Fruit fly (Drosophila melanogaster) whole organism, pupa: ENCODE data around the gene mge.

Source experiments
- CG10348 ChIP-seq: fragments of 200-800 bp; sonication (Bioruptor generic); IDR thresholded peaks from 2 replicates; pipeline ENCODE4 v1.3.6; 2022; ENCODE audit warnings: missing biosample characterization, missing genetic modification characterization
- CG12605 ChIP-seq: fragments of 200-800 bp; sonication (Bioruptor generic); IDR thresholded peaks from 2 replicates; pipeline ENCODE4 v1.3.6; 2022; ENCODE audit warnings: missing biosample characterization, missing genetic modification characterization
- CG13204 ChIP-seq: fragments of 200-800 bp; sonication (Bioruptor generic); optimal IDR thresholded peaks from 2 replicates; lab custom pipeline; 2018; ENCODE audit warnings: missing biosample characterization, mild to moderate bottlenecking, missing genetic modification characterization, moderate library complexity
- CG14655 ChIP-seq: fragments of 200-800 bp; sonication (Bioruptor generic); optimal IDR thresholded peaks from 3 replicates; lab custom pipeline; 2017; ENCODE audit warnings: mild to moderate bottlenecking, missing biosample characterization, missing genetic modification reagents, missing genetic modification characterization
- CG15710 ChIP-seq: fragments of 200-800 bp; sonication (Bioruptor generic); optimal IDR thresholded peaks from 2 replicates; lab custom pipeline; 2018; ENCODE audit warnings: missing biosample characterization, mild to moderate bottlenecking, missing genetic modification characterization, moderate library complexity
- CG17806 ChIP-seq: fragments of 200-800 bp; sonication (Bioruptor generic); optimal IDR thresholded peaks from 2 replicates; lab custom pipeline; 2018; ENCODE audit warnings: missing biosample characterization, mild to moderate bottlenecking, missing genetic modification characterization, moderate library complexity
- CG32121 ChIP-seq: fragments of 200-800 bp; sonication (Bioruptor generic); IDR thresholded peaks from 2 replicates; pipeline ENCODE4 v1.3.6; 2022; ENCODE audit warnings: missing biosample characterization, missing genetic modification characterization
- CG34367 ChIP-seq: fragments of 200-800 bp; sonication (Bioruptor generic); optimal IDR thresholded peaks from 2 replicates; lab custom pipeline; 2018; ENCODE audit warnings: missing biosample characterization, mild to moderate bottlenecking, missing genetic modification characterization
- CG4496 ChIP-seq: fragments of 200-800 bp; sonication (Bioruptor generic); IDR thresholded peaks from 3 replicates; pipeline ENCODE4 v1.3.6; 2022; ENCODE audit warnings: missing biosample characterization, missing genetic modification characterization
- CG8159 ChIP-seq: fragments of 200-800 bp; sonication (Bioruptor generic); optimal IDR thresholded peaks from 3 replicates; lab custom pipeline; 2018; ENCODE audit warnings: missing biosample characterization, mild to moderate bottlenecking, missing genetic modification characterization, moderate library complexity
- CG8301 ChIP-seq: fragments of 200-800 bp; sonication (Bioruptor generic); optimal IDR thresholded peaks from 2 replicates; lab custom pipeline; 2018; ENCODE audit warnings: missing biosample characterization, mild to moderate bottlenecking, missing genetic modification characterization
- CG9948 ChIP-seq: fragments of 200-800 bp; sonication (Bioruptor generic); optimal IDR thresholded peaks from 2 replicates; lab custom pipeline; 2018; ENCODE audit warnings: missing biosample characterization, mild to moderate bottlenecking, missing genetic modification characterization, moderate library complexity
- D1 ChIP-seq: fragments of 200-800 bp; sonication (Bioruptor generic); optimal IDR thresholded peaks from 2 replicates; lab custom pipeline; 2018; ENCODE audit warnings: missing biosample characterization, mild to moderate bottlenecking, missing genetic modification characterization, moderate library complexity
- EcR ChIP-seq: fragments of 200-800 bp; sonication (Bioruptor generic); optimal IDR thresholded peaks from 3 replicates; lab custom pipeline; 2019; ENCODE audit warnings: missing biosample characterization, missing genetic modification characterization, mild to moderate bottlenecking, moderate library complexity, missing genetic modification reagents
- Ets98B ChIP-seq: fragments of 200-800 bp; sonication (Bioruptor generic); IDR thresholded peaks from 2 replicates; pipeline ENCODE4 v1.3.6; 2022; ENCODE audit warnings: missing biosample characterization, missing genetic modification characterization
- Pif1A ChIP-seq: fragments of 200-800 bp; sonication (Bioruptor generic); optimal IDR thresholded peaks from 3 replicates; lab custom pipeline; 2016; ENCODE audit warnings: missing biosample characterization, missing genetic modification characterization
- Pif1B ChIP-seq: fragments of 200-800 bp; sonication (Bioruptor generic); optimal IDR thresholded peaks from 3 replicates; lab custom pipeline; 2016; ENCODE audit warnings: missing biosample characterization, missing genetic modification characterization
- Snoo ChIP-seq: fragments of 200-800 bp; sonication (Bioruptor generic); optimal IDR thresholded peaks from 3 replicates; lab custom pipeline; 2017; ENCODE audit warnings: missing biosample characterization, mild to moderate bottlenecking, missing genetic modification characterization, inconsistent platforms
- fd96Ca ChIP-seq: fragments of 200-800 bp; sonication (Bioruptor generic); IDR thresholded peaks from 3 replicates; pipeline ENCODE4 v1.3.6; 2022; ENCODE audit warnings: missing biosample characterization, missing genetic modification characterization
- gl ChIP-seq: fragments of 200-800 bp; sonication (Bioruptor generic); optimal IDR thresholded peaks from 2 replicates; lab custom pipeline; 2018; ENCODE audit warnings: missing biosample characterization, mild to moderate bottlenecking, missing genetic modification characterization
- rn ChIP-seq: fragments of 200-800 bp; sonication (Bioruptor generic); IDR thresholded peaks from 2 replicates; pipeline ENCODE4 v1.3.6; 2022; ENCODE audit warnings: missing biosample characterization, missing genetic modification characterization

mge gene

dm6 chr3L:3902491-3903198, 7.1 kb downstream of the mge start, which contains the start of gene Ubi-p63E:
Ubi-p63E (minus strand) TSS chr3L:3903184.
- peak; percentile 37 for TF ChIP-seq CG8301 (tag; lab: Kevin White, UChicago)
- no peak for TF ChIP-seq Ets98B (GFP tag; lab: Robert Waterston, UW)
- no peak for TF ChIP-seq fd96Ca (GFP tag; lab: Robert Waterston, UW)
- peak; percentile 39 for TF ChIP-seq CG9948 (tag; lab: Kevin White, UChicago)
- peak; percentile 37 for TF ChIP-seq Snoo (tag; lab: Kevin White, UChicago)
- peak; percentile 60 for TF ChIP-seq CG15710 (tag; lab: Kevin White, UChicago)
- peak; percentile 19 for TF ChIP-seq CG34367 (tag; lab: Kevin White, UChicago)
- TF ChIP-seq CG17806: peak; percentile 41
- TF ChIP-seq CG14655 (GFP tag; lab: Kevin White, UChicago): no peak
- TF ChIP-seq Pif1B (GFP tag; lab: Kevin White, UChicago): peak; percentile 12
- TF ChIP-seq rn (GFP tag; lab: Robert Waterston, UW): no peak
- TF ChIP-seq CG8159: peak; percentile 57
- no peak for TF ChIP-seq Pif1A

DNA sequence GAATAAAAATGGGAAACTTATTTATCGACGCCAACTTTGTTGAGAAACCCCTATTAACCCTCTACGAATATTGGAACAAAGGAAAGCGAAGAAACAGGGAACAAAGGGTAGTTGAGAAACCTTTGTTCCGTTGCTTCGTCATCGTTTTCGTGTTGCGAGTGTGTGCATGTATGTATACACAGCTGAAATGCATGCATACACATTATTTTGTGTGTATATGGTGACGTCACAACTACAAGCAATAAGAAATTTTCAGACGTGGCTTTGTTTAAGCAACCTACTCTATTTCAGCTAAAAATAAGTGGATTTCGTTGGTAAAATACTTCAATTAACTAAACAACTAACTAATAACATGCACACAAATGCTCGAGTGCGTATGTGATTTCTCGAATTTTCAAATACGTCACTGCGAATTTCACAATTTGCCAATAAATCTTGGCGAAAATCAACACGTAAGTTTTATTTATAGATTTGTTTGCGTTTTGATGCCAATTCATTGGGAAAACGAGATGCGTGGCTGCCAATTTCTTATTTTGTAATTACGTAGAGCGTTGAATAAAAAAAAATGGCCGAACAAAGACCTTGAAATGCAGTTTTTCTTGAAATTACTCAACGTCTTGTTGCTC, 7.8 kb downstream of the mge start:
- TF ChIP-seq rn (GFP tag; lab: Robert Waterston, UW) (no peak), fd96Ca (GFP tag; lab: Robert Waterston, UW) (no peak), CG32121 (GFP tag; lab: Robert Waterston, UW) (no peak), CG14655 (GFP tag; lab: Kevin White, UChicago) (no peak), CG17806 (no peak), gl (tag; lab: Kevin White, UChicago) (peak; percentile 67), CG8159 (no peak), CG10348 (GFP tag; lab: Robert Waterston, UW) (no peak), Snoo (tag; lab: Kevin White, UChicago) (no peak), EcR (GFP tag; lab: Kevin White, UChicago) (no peak), CG4496 (GFP tag; lab: Robert Waterston, UW) (no peak), Pif1A (no peak), CG9948 (tag; lab: Kevin White, UChicago) (no peak), Ets98B (GFP tag; lab: Robert Waterston, UW) (no peak), CG8301 (tag; lab: Kevin White, UChicago) (peak; percentile 14), D1 (tag; lab: Kevin White, UChicago) (no peak), Pif1B (GFP tag; lab: Kevin White, UChicago) (no peak), CG34367 (tag; lab: Kevin White, UChicago) (peak; percentile 7), CG13204 (GFP tag; lab: Kevin White, UChicago) (peak; percentile 5), CG15710 (tag; lab: Kevin White, UChicago) (no peak)

DNA sequence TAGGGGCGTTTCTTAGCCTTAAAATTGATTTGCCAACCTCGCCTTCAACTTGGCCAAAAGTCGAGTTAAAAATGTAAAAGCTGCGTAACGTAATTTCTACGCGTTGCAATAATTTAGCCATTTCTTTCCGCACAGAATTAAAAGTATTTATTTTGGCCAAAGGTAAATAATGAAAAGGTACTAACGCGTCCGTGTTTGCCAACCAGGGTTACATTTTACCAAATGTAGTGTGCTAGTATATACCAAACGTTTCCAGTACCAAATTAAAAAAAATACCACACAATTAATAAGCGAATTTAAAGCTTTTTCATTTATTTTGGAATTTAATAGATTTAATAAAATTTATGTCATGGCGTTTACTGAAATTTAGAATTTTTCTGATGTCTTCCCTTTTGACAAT, 10.8 kb downstream of the mge start, which contains the start of gene Ccz1:
Gene Ccz1, minus strand, starts transcription at position 179 of the 400 bp plus-strand sequence.
- TF ChIP-seq CG17806: no peak
- TF ChIP-seq CG8159: peak; percentile 17

dm6 chr3L:3896553-3897034, 13.1 kb downstream of the mge start, which contains the start of the genes Gr63a and Lamtor4:
Gr63a (minus strand) TSS chr3L:3896603.
Lamtor4 (plus strand) TSS chr3L:3896900.
- TF ChIP-seq CG32121 (GFP tag; lab: Robert Waterston, UW) (0 out of 2 replicates have a peak, but pooled peaks have one; percentile 17), Snoo (tag; lab: Kevin White, UChicago) (peak; percentile 17), EcR (GFP tag; lab: Kevin White, UChicago) (no peak)

DNA sequence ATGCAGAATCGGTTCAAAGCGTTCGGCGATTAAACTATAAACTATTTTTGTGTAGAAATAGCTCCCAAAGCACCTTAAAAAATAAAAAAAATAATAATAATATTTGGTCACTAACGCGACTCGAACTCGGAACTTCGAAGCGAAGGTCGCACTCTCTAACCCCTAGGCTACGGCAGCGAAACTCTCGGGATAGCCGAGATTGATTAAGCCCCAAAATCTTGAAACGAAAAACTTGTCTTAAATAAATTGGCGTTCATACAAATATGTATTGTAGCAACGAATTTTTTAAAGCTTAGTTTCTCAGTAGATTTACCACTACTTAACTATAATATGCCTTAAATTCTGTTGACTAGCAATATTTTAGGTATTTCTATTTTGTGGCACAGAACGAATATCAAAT, 15.3 kb downstream of the mge start:
- TF ChIP-seq CG15710 (tag; lab: Kevin White, UChicago) (no peak), Ets98B (GFP tag; lab: Robert Waterston, UW) (no peak), CG12605 (GFP tag; lab: Robert Waterston, UW) (no peak), CG17806 (no peak), gl (tag; lab: Kevin White, UChicago) (no peak), CG8301 (tag; lab: Kevin White, UChicago) (no peak), rn (GFP tag; lab: Robert Waterston, UW) (no peak), CG13204 (GFP tag; lab: Kevin White, UChicago) (no peak), CG8159 (no peak), Pif1B (GFP tag; lab: Kevin White, UChicago) (no peak), EcR (GFP tag; lab: Kevin White, UChicago) (no peak), CG34367 (tag; lab: Kevin White, UChicago) (no peak), CG32121 (GFP tag; lab: Robert Waterston, UW) (no peak), CG4496 (GFP tag; lab: Robert Waterston, UW) (no peak), CG14655 (GFP tag; lab: Kevin White, UChicago) (no peak), CG10348 (GFP tag; lab: Robert Waterston, UW) (no peak), fd96Ca (GFP tag; lab: Robert Waterston, UW) (no peak), Snoo (tag; lab: Kevin White, UChicago) (no peak), D1 (tag; lab: Kevin White, UChicago) (no peak), CG9948 (tag; lab: Kevin White, UChicago) (no peak)
